Worm (Caenorhabditis elegans) whole organism, L1 larva: ENCODE measurements around the gene F44E2.4.
A peak's percentile ranks its signal among the peaks of the same experiment; 100 is the strongest.

Experiments
- C34B4.2 ChIP-seq: sonication (generic microtip); optimal IDR thresholded peaks from 2 replicates; lab custom pipeline; 2017; ENCODE audit warnings: mild to moderate bottlenecking, missing genetic modification characterization, missing compliant biosample characterization
- aly-2 ChIP-seq: fragments of 150-350 bp; optimal IDR thresholded peaks from 2 replicates; lab custom pipeline; 2014; ENCODE audit warnings: missing biosample characterization, missing genetic modification characterization
- ceh-63 ChIP-seq: fragments of 200-800 bp; sonication (Bioruptor generic); optimal IDR thresholded peaks from 2 replicates; lab custom pipeline; 2018; ENCODE audit warnings: mild to moderate bottlenecking, missing genetic modification characterization, missing compliant biosample characterization
- ceh-8 ChIP-seq: fragments of 200-800 bp; sonication (Bioruptor generic); optimal IDR thresholded peaks from 2 replicates; lab custom pipeline; 2018; ENCODE audit warnings: mild to moderate bottlenecking, missing genetic modification characterization, moderate library complexity, missing compliant biosample characterization
- ceh-82 ChIP-seq, 3 experiments: fragments of 150-350 bp in 1 of 3; sonication (generic microtip) in 2 of 3; optimal IDR thresholded peaks; 2 replicates each; lab custom pipeline; 2014 to 2017; ENCODE audit warnings: missing biosample characterization in 3 of 3, missing genetic modification characterization in 3 of 3
- ceh-88 ChIP-seq: fragments of 200-800 bp; sonication (Bioruptor generic); IDR thresholded peaks from 2 replicates; pipeline ENCODE4 v1.3.6; 2022; ENCODE audit warnings: missing genetic modification characterization, missing compliant biosample characterization
- ces-1 ChIP-seq: fragments of 150-350 bp; optimal IDR thresholded peaks from 2 replicates; lab custom pipeline; 2014; ENCODE audit warnings: missing biosample characterization, missing genetic modification reagents, missing genetic modification characterization
- dpl-1 ChIP-seq, 3 experiments: fragments of 150-350 bp in 2 of 3; sonication (generic microtip) in 1 of 3; optimal IDR thresholded peaks; 2 replicates each; lab custom pipeline; 2014 to 2017; ENCODE audit warnings: missing biosample characterization in 3 of 3, missing genetic modification characterization in 3 of 3, missing genetic modification reagents in 3 of 3
- efl-1 ChIP-seq, 4 experiments: fragments of 150-350 bp; optimal IDR thresholded peaks in 3 of 4; peaks in 1 of 4; 1 replicate in 1 of 4; 2 replicates in 3 of 4; lab custom pipeline; 2014; ENCODE audit warnings: missing biosample characterization in 2 of 4, missing genetic modification characterization in 2 of 4, missing genetic modification reagents in 2 of 4
- efl-3 ChIP-seq: fragments of 200-800 bp; sonication (Bioruptor generic); optimal IDR thresholded peaks from 2 replicates; lab custom pipeline; 2018; ENCODE audit warnings: mild to moderate bottlenecking, missing genetic modification characterization, missing compliant biosample characterization
- egl-27 ChIP-seq, 2 experiments: fragments of 150-350 bp in 1 of 2; sonication (generic microtip); optimal IDR thresholded peaks; 3 replicates each; lab custom pipeline; 2017 to 2018; ENCODE audit warnings: missing biosample characterization in 2 of 2, missing genetic modification characterization in 2 of 2, missing genetic modification reagents in 2 of 2
- elt-2 ChIP-seq: sonication (generic microtip); optimal IDR thresholded peaks from 2 replicates; lab custom pipeline; 2016; ENCODE audit warnings: missing genetic modification characterization, mild to moderate bottlenecking, inconsistent platforms, missing compliant biosample characterization, missing genetic modification reagents
- elt-3 ChIP-seq, 6 experiments: fragments of 150-350 bp in 1 of 6; sonication (generic microtip); optimal IDR thresholded peaks; 2 replicates each; lab custom pipeline; 2017 to 2018; ENCODE audit warnings: missing biosample characterization in 6 of 6, missing genetic modification characterization in 6 of 6, inconsistent platforms in 1 of 6
- fos-1 ChIP-seq: fragments of 150-350 bp; optimal IDR thresholded peaks from 2 replicates; lab custom pipeline; 2014; ENCODE audit warnings: missing biosample characterization, missing genetic modification characterization
- grh-1 ChIP-seq: fragments of 200-800 bp; sonication (Bioruptor generic); IDR thresholded peaks from 2 replicates; pipeline ENCODE4 v1.3.6; 2022; ENCODE audit warnings: missing genetic modification reagents, missing genetic modification characterization, missing compliant biosample characterization
- hlh-4 ChIP-seq: sonication (generic microtip); optimal IDR thresholded peaks from 2 replicates; lab custom pipeline; 2016; ENCODE audit warnings: mild to moderate bottlenecking, missing genetic modification characterization, missing compliant biosample characterization
- irx-1 ChIP-seq: sonication (generic microtip); optimal IDR thresholded peaks from 2 replicates; lab custom pipeline; 2016; ENCODE audit warnings: missing genetic modification characterization, missing compliant biosample characterization
- lin-35 ChIP-seq, 2 experiments: fragments of 150-350 bp; optimal IDR thresholded peaks; 2 replicates each; lab custom pipeline; 2014; ENCODE audit warnings: missing biosample characterization in 2 of 2, missing genetic modification characterization in 2 of 2, missing genetic modification reagents in 2 of 2
- lin-39 ChIP-seq: fragments of 150-350 bp; optimal IDR thresholded peaks from 2 replicates; lab custom pipeline; 2014; ENCODE audit warnings: missing biosample characterization, missing genetic modification reagents, missing genetic modification characterization
- mdl-1 ChIP-seq, 2 experiments: fragments of 150-350 bp; optimal IDR thresholded peaks; 2 replicates each; lab custom pipeline; 2014 to 2017; ENCODE audit warnings: missing biosample characterization in 2 of 2, missing genetic modification characterization in 2 of 2, inconsistent platforms in 1 of 2
- mep-1 ChIP-seq: fragments of 150-350 bp; optimal IDR thresholded peaks from 2 replicates; lab custom pipeline; 2014; ENCODE audit warnings: missing biosample characterization, missing genetic modification characterization
- nhr-237 ChIP-seq: fragments of 150-350 bp; optimal IDR thresholded peaks from 2 replicates; lab custom pipeline; 2014; ENCODE audit warnings: missing biosample characterization, missing genetic modification characterization
- nhr-47 ChIP-seq: sonication (generic microtip); optimal IDR thresholded peaks from 2 replicates; lab custom pipeline; 2016; ENCODE audit warnings: mild to moderate bottlenecking, missing genetic modification characterization, moderate library complexity, missing compliant biosample characterization
- nhr-71 ChIP-seq: sonication (generic microtip); optimal IDR thresholded peaks from 2 replicates; lab custom pipeline; 2016; ENCODE audit warnings: mild to moderate bottlenecking, missing genetic modification characterization, moderate library complexity, missing compliant biosample characterization
- nhr-76 ChIP-seq: sonication (generic microtip); optimal IDR thresholded peaks from 2 replicates; lab custom pipeline; 2017; ENCODE audit warnings: missing biosample characterization, missing genetic modification characterization
- nhr-85 ChIP-seq: sonication (generic microtip); peaks from one replicate; lab custom pipeline; 2016; ENCODE audit warnings: missing genetic modification characterization, inconsistent platforms, missing compliant biosample characterization
- nhr-90 ChIP-seq: sonication (generic microtip); optimal IDR thresholded peaks from 2 replicates; lab custom pipeline; 2016; ENCODE audit warnings: mild to moderate bottlenecking, missing genetic modification characterization, missing compliant biosample characterization; ENCODE audit not compliant: poor library complexity
- pag-3 ChIP-seq: sonication (generic microtip); optimal IDR thresholded peaks from 2 replicates; lab custom pipeline; 2017; ENCODE audit warnings: missing genetic modification characterization, mild to moderate bottlenecking, missing compliant biosample characterization, antibody characterized with exemption, borderline replicate concordance; ENCODE audit not compliant: insufficient read depth
- pax-3 ChIP-seq: fragments of 200-800 bp; sonication (Bioruptor generic); optimal IDR thresholded peaks from 2 replicates; lab custom pipeline; 2018; ENCODE audit warnings: mild to moderate bottlenecking, missing genetic modification characterization, moderate library complexity, missing compliant biosample characterization
- pqm-1 ChIP-seq: sonication (generic microtip); optimal IDR thresholded peaks from 3 replicates; lab custom pipeline; 2017; ENCODE audit warnings: missing biosample characterization, missing genetic modification characterization
- rnt-1 ChIP-seq: sonication (generic microtip); optimal IDR thresholded peaks from 2 replicates; lab custom pipeline; 2016; ENCODE audit warnings: mild to moderate bottlenecking, missing genetic modification characterization, moderate library complexity, missing compliant biosample characterization
- skn-1 ChIP-seq: fragments of 150-350 bp; optimal IDR thresholded peaks from 2 replicates; lab custom pipeline; 2014; ENCODE audit warnings: missing biosample characterization, missing genetic modification characterization
- snu-23 ChIP-seq: sonication (generic microtip); optimal IDR thresholded peaks from 2 replicates; lab custom pipeline; 2016; ENCODE audit warnings: missing genetic modification characterization, missing compliant biosample characterization
- sox-4 ChIP-seq: sonication (generic microtip); optimal IDR thresholded peaks from 2 replicates; lab custom pipeline; 2016; ENCODE audit warnings: missing genetic modification characterization, missing compliant biosample characterization
- sptf-1 ChIP-seq: fragments of 150-350 bp; optimal IDR thresholded peaks from 2 replicates; lab custom pipeline; 2014; ENCODE audit warnings: missing biosample characterization, missing genetic modification characterization
- sup-37 ChIP-seq: fragments of 200-800 bp; sonication (Bioruptor generic); optimal IDR thresholded peaks from 2 replicates; lab custom pipeline; 2018; ENCODE audit warnings: mild to moderate bottlenecking, missing genetic modification characterization, missing compliant biosample characterization
- swsn-7 ChIP-seq: sonication (generic microtip); optimal IDR thresholded peaks from 2 replicates; lab custom pipeline; 2016; ENCODE audit warnings: missing genetic modification characterization, missing compliant biosample characterization
- tbx-2 ChIP-seq: sonication (generic microtip); optimal IDR thresholded peaks from 2 replicates; lab custom pipeline; 2016; ENCODE audit warnings: missing genetic modification characterization, missing compliant biosample characterization
- unc-62 ChIP-seq: fragments of 150-350 bp; optimal IDR thresholded peaks from 2 replicates; lab custom pipeline; 2014; ENCODE audit warnings: missing biosample characterization, missing genetic modification reagents, missing genetic modification characterization
- unc-86 ChIP-seq: sonication (generic microtip); optimal IDR thresholded peaks from 2 replicates; lab custom pipeline; 2016; ENCODE audit warnings: missing genetic modification characterization, missing compliant biosample characterization
- vab-15 ChIP-seq: sonication (generic microtip); optimal IDR thresholded peaks from 2 replicates; lab custom pipeline; 2017; ENCODE audit warnings: missing genotype, mild to moderate bottlenecking, missing genetic modification characterization, missing compliant biosample characterization
- xbp-1 ChIP-seq: sonication (generic microtip); optimal IDR thresholded peaks from 2 replicates; lab custom pipeline; 2016; ENCODE audit warnings: missing genetic modification characterization, missing compliant biosample characterization
- ztf-4 ChIP-seq: fragments of 150-350 bp; optimal IDR thresholded peaks from 2 replicates; lab custom pipeline; 2014; ENCODE audit warnings: missing biosample characterization, missing genetic modification characterization

Gene F44E2.4

DNA sequence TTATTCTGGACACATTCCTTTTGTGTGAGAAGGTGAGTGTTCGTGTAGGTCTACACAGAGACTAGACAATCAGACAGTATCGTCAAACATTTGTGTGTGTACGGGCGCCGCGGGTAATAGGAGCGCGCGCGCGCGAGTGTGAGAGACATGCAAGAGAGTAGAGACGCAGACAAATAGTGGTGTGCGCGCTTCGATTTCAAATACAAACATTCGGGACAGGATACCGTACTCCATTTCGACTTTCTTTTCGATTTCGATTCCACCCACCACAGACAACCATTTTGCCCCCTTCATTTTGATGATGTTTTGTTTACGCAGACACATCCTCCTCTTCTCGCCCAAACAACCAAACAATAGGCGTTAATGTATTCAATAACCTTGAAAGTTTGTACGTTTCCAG, 43.4 kb downstream of the F44E2.4 start (continued):
- TF ChIP-seq ceh-82 (tag; optimal IDR thresholded peaks at IDR 0.05; lab: Kevin White, UChicago) = peak; percentile 26 to 76 (median 54)
- peak; percentile 30 to 56 for TF ChIP-seq egl-27 (tag; optimal IDR thresholded peaks at IDR 0.05; lab: Kevin White, UChicago)
- peak; percentile 38 for TF ChIP-seq fos-1 (tag; lab: Kevin White, UChicago)
- peak; percentile 31 for TF ChIP-seq ztf-4 (tag; lab: Kevin White, UChicago)
- no peak for TF ChIP-seq pqm-1 (tag; lab: Kevin White, UChicago)
- TF ChIP-seq swsn-7 (tag; lab: Kevin White, UChicago) = peak; percentile 71
- no peak for TF ChIP-seq pag-3 (tag; lab: Kevin White, UChicago)
- peak; percentile 51 for TF ChIP-seq nhr-47
- peak; percentile 38 for TF ChIP-seq rnt-1 (tag; lab: Kevin White, UChicago)
- TF ChIP-seq efl-1 (optimal IDR thresholded peaks at IDR 0.05; lab: Kevin White, UChicago) = peak; percentile 51 to 64
- peak in 1 of 2 experiments; percentile 3 for TF ChIP-seq efl-1 (GFP tag; optimal IDR thresholded peaks at IDR 0.05 in 1 of 2; lab: Kevin White, UChicago)
- peak in 1 of 2 experiments; percentile 90 for TF ChIP-seq mdl-1 (tag; optimal IDR thresholded peaks at IDR 0.05; lab: Kevin White, UChicago)
- TF ChIP-seq vab-15 (tag; lab: Kevin White, UChicago) = no peak
- TF ChIP-seq lin-35 (GFP tag; optimal IDR thresholded peaks at IDR 0.05; lab: Kevin White, UChicago) = peak; percentile 62 to 78
- TF ChIP-seq hlh-4 (tag; lab: Kevin White, UChicago) = no peak
- peak; percentile 49; the same call in 1 of the 2 replicates for TF ChIP-seq ceh-88 (GFP tag; lab: Robert Waterston, UW)
- TF ChIP-seq sptf-1 = no peak
- TF ChIP-seq nhr-71 = peak; percentile 81
- TF ChIP-seq ceh-63 = no peak
- TF ChIP-seq sup-37 (GFP tag; lab: Kevin White, UChicago) = peak; percentile 12
- TF ChIP-seq sox-4 (tag; lab: Kevin White, UChicago) = no peak
- TF ChIP-seq grh-1 (GFP tag; lab: Robert Waterston, UW) = peak; percentile 73
- peak in 3 of 6 experiments; percentile 58 to 87 (median 72) for TF ChIP-seq elt-3 (tag; optimal IDR thresholded peaks at IDR 0.05; lab: Kevin White, UChicago)
- no peak for TF ChIP-seq ces-1 (GFP tag; lab: Kevin White, UChicago)
- peak; percentile 30 for TF ChIP-seq elt-2 (tag; lab: Kevin White, UChicago)
- peak; percentile 52 to 63 (median 61) for TF ChIP-seq dpl-1 (GFP tag; optimal IDR thresholded peaks at IDR 0.05; lab: Kevin White, UChicago)
- peak; percentile 81 for TF ChIP-seq snu-23
- peak; percentile 84 for TF ChIP-seq skn-1 (tag; lab: Kevin White, UChicago)
- TF ChIP-seq unc-86 (tag; lab: Kevin White, UChicago) = no peak
- TF ChIP-seq nhr-76 (tag; lab: Kevin White, UChicago) = no peak
- peak; percentile 67 for TF ChIP-seq tbx-2 (tag; lab: Kevin White, UChicago)
- TF ChIP-seq nhr-90 (tag; lab: Kevin White, UChicago) = peak; percentile 69
- TF ChIP-seq unc-62 (GFP tag; lab: Kevin White, UChicago) = no peak
- TF ChIP-seq xbp-1 (tag; lab: Kevin White, UChicago) = peak; percentile 51

DNA sequence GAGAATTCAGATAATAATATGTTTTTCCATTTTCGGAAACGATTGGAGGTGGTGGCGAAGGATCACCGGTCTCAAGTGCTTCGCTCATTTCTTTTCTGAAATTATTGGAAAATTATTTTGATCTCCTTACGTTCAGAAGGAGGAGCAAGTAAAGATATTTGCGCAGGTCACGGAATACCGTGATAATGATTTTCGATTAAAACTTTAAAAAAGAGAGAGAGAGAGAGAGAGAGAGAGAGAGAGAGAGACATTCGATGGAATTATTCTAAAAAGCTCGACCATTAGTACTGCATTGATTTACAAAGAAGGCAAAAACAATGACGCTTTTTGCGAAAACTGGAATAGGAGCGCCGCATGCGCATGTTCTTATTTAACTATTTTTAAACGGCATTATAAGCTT, 46.0 kb downstream of the F44E2.4 start, which contains the start of gene ztf-1:
ztf-1 (minus strand) TSS at position 101 of the 400 bp plus-strand sequence.
- TF ChIP-seq aly-2 (no peak), tbx-2 (tag; lab: Kevin White, UChicago) (no peak), mep-1 (tag; lab: Kevin White, UChicago) (no peak)
- TF ChIP-seq, all 84 proteins: peak for 0

DNA sequence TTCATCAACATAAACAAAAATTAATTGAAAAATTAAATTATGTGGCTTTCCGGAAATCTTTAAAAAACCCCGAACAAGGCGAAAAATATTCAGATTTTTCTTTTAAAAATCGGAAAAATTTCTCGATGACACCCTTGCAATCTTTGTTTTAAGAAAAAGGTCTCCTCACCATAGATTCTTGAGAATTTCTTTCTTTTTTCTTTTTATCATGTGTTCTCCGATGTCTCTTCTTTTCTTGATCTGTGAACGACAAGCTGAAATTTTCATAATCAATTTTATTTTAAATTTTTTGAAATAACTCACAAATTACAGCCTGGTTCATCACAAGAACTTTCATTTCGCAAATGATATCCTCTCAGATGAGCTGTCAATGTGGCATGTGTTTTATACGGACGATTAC, 47.0 kb downstream of the F44E2.4 start, which contains the start of the genes zfp-1 and F54F2.14:
zfp-1 (plus strand) TSS at position 301 of the 400 bp plus-strand sequence.
F54F2.14 (plus strand) TSS at position 312 of the 400 bp plus-strand sequence.
- no peak for TF ChIP-seq irx-1 (tag; lab: Kevin White, UChicago)
- TF ChIP-seq pax-3 = no peak
- no peak for TF ChIP-seq efl-3 (GFP tag; lab: Kevin White, UChicago)
- no peak for TF ChIP-seq ceh-63
- no peak for TF ChIP-seq vab-15 (tag; lab: Kevin White, UChicago)
- no peak for TF ChIP-seq lin-39 (tag; lab: Kevin White, UChicago)
- TF ChIP-seq ceh-8 = no peak
- TF ChIP-seq C34B4.2 (tag; lab: Kevin White, UChicago) = no peak
- no peak for TF ChIP-seq nhr-85 (tag; lab: Kevin White, UChicago)
- TF ChIP-seq nhr-237 (tag; lab: Kevin White, UChicago) = no peak
- no peak for TF ChIP-seq nhr-76 (tag; lab: Kevin White, UChicago)
- no peak for TF ChIP-seq egl-27 (tag; optimal IDR thresholded peaks at IDR 0.05; lab: Kevin White, UChicago)
- no peak for TF ChIP-seq elt-2 (tag; lab: Kevin White, UChicago)
